Worm (Caenorhabditis elegans) whole organism, young adult: ENCODE results near the gene T07F10.3.
A peak's percentile ranks its signal among the peaks of the same experiment; 100 is the strongest.

Experiments used
- B0336.3 ChIP-seq: fragments of 200-800 bp; sonication (Bioruptor generic); IDR thresholded peaks from 2 replicates; pipeline ENCODE4 v1.3.6; 2022; ENCODE audit warnings: missing genetic modification characterization, missing compliant biosample characterization
- C06A6.2 ChIP-seq: fragments of 200-800 bp; sonication (Bioruptor generic); conservative IDR thresholded peaks from 2 replicates; pipeline ENCODE4 v1.3.6; 2022; ENCODE audit warnings: missing genetic modification characterization, missing compliant biosample characterization
- C17E4.6 ChIP-seq: fragments of 200-800 bp; sonication (Bioruptor generic); IDR thresholded peaks from 2 replicates; pipeline ENCODE4 v1.3.6; 2022; ENCODE audit warnings: missing genetic modification reagents, missing genetic modification characterization, missing compliant biosample characterization
- D2030.7 ChIP-seq: fragments of 200-800 bp; sonication (Bioruptor generic); IDR thresholded peaks from 2 replicates; pipeline ENCODE4 v1.3.6; 2022; ENCODE audit warnings: missing genetic modification reagents, missing genetic modification characterization, missing compliant biosample characterization
- F10E7.11 ChIP-seq: sonication (generic microtip); optimal IDR thresholded peaks from 2 replicates; lab custom pipeline; 2017; ENCODE audit warnings: mild to moderate bottlenecking, missing genetic modification characterization, moderate library complexity, missing compliant biosample characterization
- F23B12.7 ChIP-seq: sonication (generic microtip); optimal IDR thresholded peaks from 2 replicates; lab custom pipeline; 2017; ENCODE audit warnings: missing genetic modification characterization, mild to moderate bottlenecking, missing compliant biosample characterization, antibody characterized with exemption, moderate library complexity; ENCODE audit not compliant: insufficient read depth
- F33H1.4 ChIP-seq: fragments of 200-800 bp; sonication (Bioruptor generic); IDR thresholded peaks from 2 replicates; pipeline ENCODE4 v1.3.6; 2022; ENCODE audit warnings: missing genetic modification reagents, missing genetic modification characterization, missing compliant biosample characterization
- F49E8.2 ChIP-seq: sonication (generic microtip); optimal IDR thresholded peaks from 3 replicates; lab custom pipeline; 2017; ENCODE audit warnings: missing genetic modification characterization, mild to moderate bottlenecking, missing compliant biosample characterization, antibody characterized with exemption, moderate library complexity; ENCODE audit not compliant: insufficient read depth
- K11D2.4 ChIP-seq: fragments of 200-800 bp; sonication (Bioruptor generic); IDR thresholded peaks from 2 replicates; pipeline ENCODE4 v1.3.6; 2022; ENCODE audit warnings: missing genetic modification reagents, missing genetic modification characterization, missing compliant biosample characterization
- K12H6.12 ChIP-seq: fragments of 200-800 bp; sonication (Bioruptor generic); optimal IDR thresholded peaks from 2 replicates; lab custom pipeline; 2018; ENCODE audit warnings: mild to moderate bottlenecking, missing genetic modification characterization, missing compliant biosample characterization
- Y95B8A.8 ChIP-seq: fragments of 200-800 bp; sonication (Bioruptor generic); IDR thresholded peaks from 2 replicates; pipeline ENCODE4 v1.3.6; 2022; ENCODE audit warnings: missing genetic modification reagents, missing genetic modification characterization, missing compliant biosample characterization
- ZK185.1 ChIP-seq: sonication (generic microtip); optimal IDR thresholded peaks from 2 replicates; lab custom pipeline; 2016; ENCODE audit warnings: mild to moderate bottlenecking, missing genetic modification characterization, missing compliant biosample characterization; ENCODE audit not compliant: poor library complexity, severe bottlenecking
- akir-1 ChIP-seq: fragments of 200-800 bp; sonication (Bioruptor generic); optimal IDR thresholded peaks from 2 replicates; lab custom pipeline; 2018; ENCODE audit warnings: mild to moderate bottlenecking, missing genetic modification characterization, moderate library complexity, missing compliant biosample characterization
- atf-7 ChIP-seq: sonication (generic microtip); optimal IDR thresholded peaks from 2 replicates; lab custom pipeline; 2017; ENCODE audit warnings: mild to moderate bottlenecking, missing genetic modification characterization, missing compliant biosample characterization
- attf-5 ChIP-seq: fragments of 200-800 bp; sonication (Bioruptor generic); optimal IDR thresholded peaks from 2 replicates; lab custom pipeline; 2018; ENCODE audit warnings: mild to moderate bottlenecking, missing genetic modification characterization, missing compliant biosample characterization
- attf-6 ChIP-seq: fragments of 200-800 bp; sonication (Bioruptor generic); IDR thresholded peaks from 2 replicates; pipeline ENCODE4 v1.3.6; 2022; ENCODE audit warnings: missing genetic modification reagents, missing genetic modification characterization, missing compliant biosample characterization
- bed-2 ChIP-seq: fragments of 200-800 bp; sonication (Bioruptor generic); IDR thresholded peaks from 2 replicates; pipeline ENCODE4 v1.3.6; 2022; ENCODE audit warnings: missing genetic modification reagents, missing genetic modification characterization, missing compliant biosample characterization
- ccch-3 ChIP-seq: fragments of 200-800 bp; sonication (Bioruptor generic); optimal IDR thresholded peaks from 2 replicates; lab custom pipeline; 2018; ENCODE audit warnings: mild to moderate bottlenecking, missing genetic modification characterization, missing compliant biosample characterization
- cebp-1 ChIP-seq, 2 experiments: fragments of 200-800 bp in 1 of 2; sonication (Bioruptor generic) in 1 of 2; sonication (generic microtip) in 1 of 2; IDR thresholded peaks in 1 of 2; optimal IDR thresholded peaks in 1 of 2; 2 replicates each; pipeline versions ENCODE4 v1.3.6 to Lab custom; 2017 to 2022; ENCODE audit warnings: missing compliant biosample characterization in 2 of 2, missing genetic modification characterization in 2 of 2, mild to moderate bottlenecking in 1 of 2, missing genetic modification reagents in 1 of 2, moderate library complexity in 1 of 2
- ceh-100 ChIP-seq: fragments of 200-800 bp; sonication (Bioruptor generic); IDR thresholded peaks from 2 replicates; pipeline ENCODE4 v1.3.6; 2022; ENCODE audit warnings: missing genetic modification reagents, missing genetic modification characterization, missing compliant biosample characterization
- ceh-27 ChIP-seq: fragments of 200-800 bp; sonication (Bioruptor generic); optimal IDR thresholded peaks from 2 replicates; lab custom pipeline; 2018; ENCODE audit warnings: mild to moderate bottlenecking, missing genetic modification characterization, moderate library complexity, missing compliant biosample characterization
- chd-7 ChIP-seq: sonication (generic microtip); optimal IDR thresholded peaks from 2 replicates; lab custom pipeline; 2016; ENCODE audit warnings: mild to moderate bottlenecking, missing genetic modification characterization, moderate library complexity, missing compliant biosample characterization
- die-1 ChIP-seq: sonication (generic microtip); optimal IDR thresholded peaks from 2 replicates; lab custom pipeline; 2016; ENCODE audit warnings: missing genotype, mild to moderate bottlenecking, missing genetic modification characterization, missing compliant biosample characterization
- dox-1 ChIP-seq: fragments of 200-800 bp; sonication (Bioruptor generic); IDR thresholded peaks from 2 replicates; pipeline ENCODE4 v1.3.6; 2022; ENCODE audit warnings: missing genetic modification reagents, missing genetic modification characterization, missing compliant biosample characterization
- dpl-1 ChIP-seq: fragments of 150-350 bp; optimal IDR thresholded peaks from 2 replicates; lab custom pipeline; 2014; ENCODE audit warnings: missing biosample characterization, missing genetic modification reagents, missing genetic modification characterization
- efl-1 ChIP-seq: fragments of 150-350 bp; optimal IDR thresholded peaks from 2 replicates; lab custom pipeline; 2014; ENCODE audit warnings: missing biosample characterization, missing genetic modification reagents, missing genetic modification characterization
- hlh-12 ChIP-seq: sonication (generic microtip); optimal IDR thresholded peaks from 2 replicates; lab custom pipeline; 2016; ENCODE audit warnings: missing genetic modification characterization, missing compliant biosample characterization
- hmg-20 ChIP-seq: fragments of 200-800 bp; sonication (Bioruptor generic); IDR thresholded peaks from 2 replicates; pipeline ENCODE4 v1.3.6; 2022; ENCODE audit warnings: missing genetic modification reagents, missing genetic modification characterization, missing compliant biosample characterization
- hrde-1 ChIP-seq: sonication (generic microtip); optimal IDR thresholded peaks from 2 replicates; lab custom pipeline; 2016; ENCODE audit warnings: missing genetic modification characterization, mild to moderate bottlenecking, missing compliant biosample characterization, moderate library complexity, missing genotype, missing genetic modification reagents, borderline replicate concordance
- lin-26 ChIP-seq: fragments of 200-800 bp; sonication (Bioruptor generic); IDR thresholded peaks from 2 replicates; pipeline ENCODE4 v1.3.6; 2022; ENCODE audit warnings: missing genetic modification reagents, missing genetic modification characterization, missing compliant biosample characterization
- lir-1 ChIP-seq: fragments of 200-800 bp; sonication (Bioruptor generic); conservative IDR thresholded peaks from 2 replicates; pipeline ENCODE4 v1.3.6; 2022; ENCODE audit warnings: missing genetic modification reagents, missing genetic modification characterization, missing compliant biosample characterization
- lsl-1 ChIP-seq: fragments of 200-800 bp; sonication (Bioruptor generic); optimal IDR thresholded peaks from 2 replicates; lab custom pipeline; 2018; ENCODE audit warnings: mild to moderate bottlenecking, missing genetic modification characterization, moderate library complexity, missing compliant biosample characterization
- madf-10 ChIP-seq: sonication (generic microtip); optimal IDR thresholded peaks from 2 replicates; lab custom pipeline; 2016; ENCODE audit warnings: mild to moderate bottlenecking, missing genetic modification characterization, missing compliant biosample characterization
- madf-3 ChIP-seq: fragments of 200-800 bp; sonication (Bioruptor generic); IDR thresholded peaks from 2 replicates; pipeline ENCODE4 v1.3.6; 2022; ENCODE audit warnings: missing genetic modification reagents, missing genetic modification characterization, missing compliant biosample characterization
- mel-28 ChIP-seq: sonication (generic microtip); optimal IDR thresholded peaks from 2 replicates; lab custom pipeline; 2016; ENCODE audit warnings: borderline replicate concordance, mild to moderate bottlenecking, missing genetic modification characterization, missing compliant biosample characterization
- mes-4 ChIP-seq: sonication (generic microtip); optimal IDR thresholded peaks from 2 replicates; lab custom pipeline; 2016; ENCODE audit warnings: missing genotype, missing genetic modification characterization, missing compliant biosample characterization
- nfya-2 ChIP-seq: fragments of 200-800 bp; sonication (Bioruptor generic); IDR thresholded peaks from 2 replicates; pipeline ENCODE4 v1.3.6; 2022; ENCODE audit warnings: missing genetic modification reagents, missing genetic modification characterization, missing compliant biosample characterization
- nhr-179 ChIP-seq: sonication (generic microtip); optimal IDR thresholded peaks from 2 replicates; lab custom pipeline; 2016; ENCODE audit warnings: mild to moderate bottlenecking, missing genetic modification characterization, missing compliant biosample characterization
- nhr-27 ChIP-seq: fragments of 200-800 bp; sonication (Bioruptor generic); optimal IDR thresholded peaks from 2 replicates; lab custom pipeline; 2018; ENCODE audit warnings: mild to moderate bottlenecking, missing genetic modification characterization, moderate library complexity, missing compliant biosample characterization
- nhr-90 ChIP-seq: sonication (generic microtip); optimal IDR thresholded peaks from 2 replicates; lab custom pipeline; 2016; ENCODE audit warnings: missing genotype, mild to moderate bottlenecking, missing genetic modification characterization, missing compliant biosample characterization
- snpc-1.3 ChIP-seq: sonication (generic microtip); optimal IDR thresholded peaks from 2 replicates; lab custom pipeline; 2017; ENCODE audit warnings: missing genetic modification characterization, mild to moderate bottlenecking, missing compliant biosample characterization, antibody characterized with exemption, moderate library complexity, missing genotype, missing genetic modification reagents; ENCODE audit not compliant: insufficient read depth
- snpc-3.4 ChIP-seq: sonication (generic microtip); optimal IDR thresholded peaks from 2 replicates; lab custom pipeline; 2017; ENCODE audit warnings: missing genetic modification characterization, mild to moderate bottlenecking, missing compliant biosample characterization, antibody characterized with exemption, moderate library complexity, missing genotype, missing genetic modification reagents
- somi-1 ChIP-seq: fragments of 200-800 bp; sonication (Bioruptor generic); optimal IDR thresholded peaks from 2 replicates; lab custom pipeline; 2018; ENCODE audit warnings: mild to moderate bottlenecking, missing genetic modification characterization, missing compliant biosample characterization
- tbp1 ChIP-seq: fragments of 200-800 bp; sonication (Bioruptor generic); optimal IDR thresholded peaks from 2 replicates; lab custom pipeline; 2018; ENCODE audit warnings: mild to moderate bottlenecking, missing genetic modification characterization, missing compliant biosample characterization
- unc-130 ChIP-seq: sonication (generic microtip); optimal IDR thresholded peaks from 2 replicates; lab custom pipeline; 2016; ENCODE audit warnings: missing genetic modification reagents, missing genetic modification characterization, missing compliant biosample characterization
- unc-62 ChIP-seq: fragments of 150-350 bp; optimal IDR thresholded peaks from 2 replicates; lab custom pipeline; 2014; ENCODE audit warnings: missing biosample characterization, missing genetic modification reagents, missing genetic modification characterization
- xnd-1 ChIP-seq: sonication (generic microtip); optimal IDR thresholded peaks from 2 replicates; lab custom pipeline; 2016; ENCODE audit warnings: missing genotype, missing genetic modification reagents, missing genetic modification characterization, missing compliant biosample characterization

T07F10.3 gene

ce11 chrV:12869948-12870347 lies at the start of gene T07F10.3:
TSS of gene T07F10.3 (minus strand) at chrV:12870045.
- TF ChIP-seq nhr-27 (tag; lab: Kevin White, UChicago) (no peak), unc-130 (peak; percentile 95), attf-5 (GFP tag; lab: Kevin White, UChicago) (peak; percentile 23), atf-7 (peak; percentile 57), D2030.7 (GFP tag; lab: Robert Waterston, UW) (peak; percentile 39; the same call in 1 of the 2 replicates), K12H6.12 (tag; lab: Kevin White, UChicago) (peak; percentile 60), cebp-1 (GFP tag; IDR thresholded peaks at IDR 0.05; lab: Robert Waterston, UW) (0 out of 2 replicates have a peak, but pooled peaks have one; percentile 15), cebp-1 (tag; optimal IDR thresholded peaks at IDR 0.05; lab: Kevin White, UChicago) (peak; percentile 49), F49E8.2 (tag; lab: Kevin White, UChicago) (no peak), ccch-3 (peak; percentile 94), lir-1 (peak; percentile 80), bed-2 (peak; percentile 92), ceh-27 (GFP tag; lab: Kevin White, UChicago) (peak; percentile 95), efl-1 (peak; percentile 82), madf-3 (GFP tag; lab: Robert Waterston, UW) (peak; percentile 90), dox-1 (GFP tag; lab: Robert Waterston, UW) (peak; percentile 90), lsl-1 (GFP tag; lab: Kevin White, UChicago) (peak; percentile 55), unc-62 (GFP tag; lab: Kevin White, UChicago) (no peak), tbp1 (GFP tag; lab: Kevin White, UChicago) (peak; percentile 48), lin-26 (GFP tag; lab: Robert Waterston, UW) (no peak), chd-7 (peak; percentile 82), xnd-1 (tag; lab: Kevin White, UChicago) (peak; percentile 30), F10E7.11 (tag; lab: Kevin White, UChicago) (peak; percentile 76), ZK185.1 (tag; lab: Kevin White, UChicago) (peak; percentile 96), madf-10 (tag; lab: Kevin White, UChicago) (peak; percentile 74), nfya-2 (GFP tag; lab: Robert Waterston, UW) (0 out of 2 replicates have a peak, but pooled peaks have one; percentile 51), hlh-12 (tag; lab: Kevin White, UChicago) (peak; percentile 9), F23B12.7 (tag; lab: Kevin White, UChicago) (peak; percentile 43), nhr-179 (tag; lab: Kevin White, UChicago) (no peak), hrde-1 (tag; lab: Kevin White, UChicago) (peak; percentile 36), C06A6.2 (GFP tag; lab: Robert Waterston, UW) (0 out of 2 replicates have a peak, but pooled peaks have one; percentile 19), K11D2.4 (GFP tag; lab: Robert Waterston, UW) (peak; percentile 78), nhr-90 (tag; lab: Kevin White, UChicago) (no peak), F33H1.4 (GFP tag; lab: Robert Waterston, UW) (peak; percentile 63), C17E4.6 (GFP tag; lab: Robert Waterston, UW) (no peak), mel-28 (no peak), ceh-100 (GFP tag; lab: Robert Waterston, UW) (peak; percentile 37; the same call in 1 of the 2 replicates), hmg-20 (GFP tag; lab: Robert Waterston, UW) (peak; percentile 81), dpl-1 (GFP tag; lab: Kevin White, UChicago) (peak; percentile 74), snpc-1.3 (tag; lab: Kevin White, UChicago) (peak; percentile 15), somi-1 (no peak), mes-4 (no peak), snpc-3.4 (tag; lab: Kevin White, UChicago) (peak; percentile 56), B0336.3 (GFP tag; lab: Robert Waterston, UW) (0 out of 2 replicates have a peak, but pooled peaks have one; percentile 46), die-1 (tag; lab: Kevin White, UChicago) (no peak), akir-1 (GFP tag; lab: Kevin White, UChicago) (peak; percentile 55), attf-6 (GFP tag; lab: Robert Waterston, UW) (no peak), Y95B8A.8 (no peak)
